Worm (Caenorhabditis elegans) whole organism, L4/young adult: ENCODE data around the gene ugt-21.

Experiments used
- W03F9.2 ChIP-seq: fragments of 150-350 bp; optimal IDR thresholded peaks from 2 replicates; lab custom pipeline; 2014; ENCODE audit warnings: missing biosample characterization, missing genetic modification characterization
- dao-5 ChIP-seq: sonication (generic microtip); optimal IDR thresholded peaks from 2 replicates; lab custom pipeline; 2016; ENCODE audit warnings: missing genotype, missing genetic modification characterization, moderate library complexity, missing compliant biosample characterization
- him-1 ChIP-seq: sonication (generic microtip); optimal IDR thresholded peaks from 2 replicates; lab custom pipeline; 2016; ENCODE audit warnings: missing genotype, missing genetic modification reagents, missing genetic modification characterization, missing compliant biosample characterization

ugt-21 gene

DNA sequence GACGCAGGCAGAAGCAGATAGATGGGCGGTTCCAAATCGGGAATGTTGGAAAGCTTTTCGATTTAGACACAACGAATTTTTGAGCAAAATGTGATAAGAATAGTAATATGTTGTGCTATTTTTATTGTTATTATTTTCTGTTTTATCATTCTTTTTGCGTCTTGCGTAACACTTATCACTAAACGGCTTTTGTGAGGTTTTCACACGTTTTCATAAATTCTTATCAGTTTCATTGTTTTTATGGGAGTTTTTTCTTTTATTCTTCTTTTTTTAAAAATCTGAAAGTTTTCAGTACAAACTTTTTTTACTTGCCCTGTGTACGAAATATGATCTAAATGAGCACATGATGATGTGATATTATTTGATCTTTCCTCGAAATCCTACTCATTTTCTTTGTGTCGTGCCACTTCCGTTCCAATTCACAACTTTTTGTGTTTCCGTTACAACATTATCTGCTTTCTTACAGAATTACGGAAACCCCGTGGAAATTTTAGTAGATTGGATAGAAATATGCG, 40.3 kb downstream of the ugt-21 start, which contains the start of gene fbl-1:
Gene fbl-1 (plus strand): TSS at position 465 of the 515 bp plus-strand sequence.
- no peak for TF ChIP-seq W03F9.2 (tag; lab: Kevin White, UChicago)
- TF ChIP-seq him-1 (tag; lab: Kevin White, UChicago), result no peak
- TF ChIP-seq dao-5 (tag; lab: Kevin White, UChicago), result no peak

DNA sequence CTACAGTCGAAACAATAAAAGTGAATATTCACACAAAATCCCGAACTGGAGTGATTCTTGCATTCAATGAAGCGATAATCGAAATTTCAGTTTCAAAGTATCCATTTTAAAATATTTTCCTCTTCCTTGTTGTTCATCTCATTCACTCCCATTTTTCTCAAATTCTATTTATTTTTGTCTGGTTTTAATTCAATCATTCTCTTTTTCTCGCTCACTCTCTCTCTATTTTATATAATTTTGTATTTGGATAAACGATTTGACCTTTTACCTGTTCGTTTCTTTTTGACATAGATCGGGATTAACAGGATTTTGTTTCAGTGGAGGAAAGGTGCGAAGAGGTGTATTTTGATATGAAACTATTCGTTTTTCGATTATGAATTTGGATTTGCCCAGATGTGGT, 45.9 kb downstream of the ugt-21 start, which contains the start of gene T05A1.5:
Gene T05A1.5 (plus strand): TSS at position 301 of the 400 bp plus-strand sequence.
- TF ChIP-seq W03F9.2 (tag; lab: Kevin White, UChicago), result no peak
- no peak for TF ChIP-seq him-1 (tag; lab: Kevin White, UChicago)
- TF ChIP-seq dao-5 (tag; lab: Kevin White, UChicago), result no peak
